Fruit fly (Drosophila melanogaster) whole organism, adult: ENCODE results near the gene dy.

Source experiments
- CG11617 ChIP-seq: fragments of 200-800 bp; sonication (Bioruptor generic); optimal IDR thresholded peaks from 2 replicates; lab custom pipeline; 2017; ENCODE audit warnings: mild to moderate bottlenecking, missing biosample characterization, missing genetic modification reagents, missing genetic modification characterization
- CG12768 ChIP-seq: fragments of 200-800 bp; sonication (Bioruptor generic); optimal IDR thresholded peaks from 2 replicates; lab custom pipeline; 2017; ENCODE audit warnings: missing biosample characterization, missing genetic modification characterization, mild to moderate bottlenecking, moderate library complexity, missing genetic modification reagents
- CG14711 ChIP-seq: fragments of 200-800 bp; sonication (Bioruptor generic); optimal IDR thresholded peaks from 2 replicates; lab custom pipeline; 2018; ENCODE audit warnings: missing biosample characterization, mild to moderate bottlenecking, missing genetic modification characterization, moderate library complexity
- CG1620 ChIP-seq: fragments of 200-800 bp; sonication (Bioruptor generic); optimal IDR thresholded peaks from 2 replicates; lab custom pipeline; 2016; ENCODE audit warnings: missing biosample characterization, missing genetic modification characterization
- CG33017 ChIP-seq: fragments of 200-800 bp; sonication (Bioruptor generic); optimal IDR thresholded peaks from 2 replicates; lab custom pipeline; 2018; ENCODE audit warnings: missing biosample characterization, mild to moderate bottlenecking, missing genetic modification characterization, moderate library complexity
- CG5204 ChIP-seq: fragments of 200-800 bp; sonication (Bioruptor generic); optimal IDR thresholded peaks from 2 replicates; lab custom pipeline; 2016; ENCODE audit warnings: missing biosample characterization, missing genetic modification characterization
- CG7045 ChIP-seq: fragments of 200-800 bp; sonication (Bioruptor generic); optimal IDR thresholded peaks from 2 replicates; lab custom pipeline; 2017; ENCODE audit warnings: missing biosample characterization, mild to moderate bottlenecking, missing genetic modification characterization
- CG7101 ChIP-seq: fragments of 200-800 bp; sonication (Bioruptor generic); optimal IDR thresholded peaks from 2 replicates; lab custom pipeline; 2018; ENCODE audit warnings: missing biosample characterization, mild to moderate bottlenecking, missing genetic modification characterization, moderate library complexity
- Clk ChIP-seq: fragments of 200-800 bp; sonication (Bioruptor generic); optimal IDR thresholded peaks from 2 replicates; lab custom pipeline; 2017; ENCODE audit warnings: missing biosample characterization, missing genetic modification characterization
- Crg-1 ChIP-seq: fragments of 200-800 bp; sonication (Bioruptor generic); optimal IDR thresholded peaks from 2 replicates; lab custom pipeline; 2016; ENCODE audit warnings: missing biosample characterization, missing genetic modification characterization
- Hr96 ChIP-seq: fragments of 200-800 bp; sonication (Bioruptor generic); optimal IDR thresholded peaks from 2 replicates; lab custom pipeline; 2016; ENCODE audit warnings: missing biosample characterization, missing genetic modification characterization
- Mnt ChIP-seq: fragments of 200-800 bp; sonication (Bioruptor generic); optimal IDR thresholded peaks from 2 replicates; lab custom pipeline; 2016; ENCODE audit warnings: missing biosample characterization, mild to moderate bottlenecking, missing genetic modification characterization
- bab1 ChIP-seq: fragments of 200-800 bp; sonication (Bioruptor generic); optimal IDR thresholded peaks from 3 replicates; lab custom pipeline; 2019; ENCODE audit warnings: missing biosample characterization, mild to moderate bottlenecking, missing genetic modification characterization, moderate library complexity
- cic ChIP-seq: fragments of 200-800 bp; sonication (Bioruptor generic); optimal IDR thresholded peaks from 2 replicates; lab custom pipeline; 2017; ENCODE audit warnings: missing biosample characterization, mild to moderate bottlenecking, missing genetic modification characterization, moderate library complexity
- cnc ChIP-seq, 2 experiments: fragments of >200 bp; optimal IDR thresholded peaks; 2 replicates each; lab custom pipeline; 2017
- kay ChIP-seq: fragments of 200-800 bp; sonication (Bioruptor generic); peaks from one replicate; lab custom pipeline; 2016; ENCODE audit warnings: missing biosample characterization, missing genetic modification characterization, borderline replicate concordance
- ovo ChIP-seq: fragments of 200-800 bp; sonication (Bioruptor generic); optimal IDR thresholded peaks from 2 replicates; lab custom pipeline; 2016; ENCODE audit warnings: missing biosample characterization, missing genetic modification characterization
- pad ChIP-seq: fragments of 200-800 bp; sonication (Bioruptor generic); optimal IDR thresholded peaks from 3 replicates; lab custom pipeline; 2017; ENCODE audit warnings: missing biosample characterization, missing genetic modification characterization, mild to moderate bottlenecking, moderate library complexity, missing genetic modification reagents
- tj ChIP-seq: fragments of 200-800 bp; sonication (Bioruptor generic); optimal IDR thresholded peaks from 3 replicates; lab custom pipeline; 2017; ENCODE audit warnings: missing biosample characterization, mild to moderate bottlenecking, missing genetic modification characterization, moderate library complexity
- toe ChIP-seq: fragments of 200-800 bp; sonication (Bioruptor generic); optimal IDR thresholded peaks from 2 replicates; lab custom pipeline; 2016; ENCODE audit warnings: missing biosample characterization, missing genetic modification characterization

Gene dy

DNA sequence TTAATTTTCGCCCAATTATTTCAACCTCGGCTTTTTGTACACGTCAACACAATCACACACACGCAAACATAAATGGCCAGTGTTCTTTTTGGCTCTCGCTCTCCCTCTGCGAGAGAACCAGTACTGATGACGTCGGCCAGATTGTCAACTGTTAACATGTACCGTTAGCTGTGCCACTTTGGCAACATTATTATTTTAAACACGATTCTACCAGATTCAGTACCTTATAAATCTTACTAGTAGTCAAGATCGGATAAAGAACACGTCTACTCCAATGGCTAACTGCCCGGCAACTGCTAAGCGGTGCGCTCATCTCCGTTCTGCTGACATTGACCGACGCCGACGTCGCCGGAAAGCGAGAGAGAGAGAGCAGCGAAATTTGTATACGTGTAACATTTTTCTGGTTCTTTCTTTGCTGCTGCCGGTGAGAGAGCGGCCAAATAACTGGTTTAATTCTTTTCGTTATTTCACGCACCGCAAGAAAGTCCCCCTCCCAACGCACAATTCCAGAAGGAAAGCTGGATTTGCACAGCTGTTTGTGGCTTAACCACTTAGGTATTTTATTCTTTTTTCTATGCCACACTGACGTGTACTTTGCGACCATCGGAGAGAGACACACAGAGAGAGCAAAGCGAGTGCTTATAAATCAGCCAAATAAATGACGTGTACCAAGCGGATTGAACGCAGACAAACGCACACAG, 26.6 kb upstream of the dy start:
- TF ChIP-seq tj (GFP tag; lab: Kevin White, UChicago) (peak; percentile 85), Crg-1 (GFP tag; lab: Kevin White, UChicago) (no peak), CG12768 (peak; percentile 38), kay (peak; percentile 62), cic (GFP tag; lab: Kevin White, UChicago) (peak; percentile 13), CG7045 (GFP tag; lab: Kevin White, UChicago) (no peak), pad (peak; percentile 11), CG7101 (tag; lab: Kevin White, UChicago) (no peak), ovo (GFP tag; lab: Kevin White, UChicago) (peak; percentile 61)

DNA sequence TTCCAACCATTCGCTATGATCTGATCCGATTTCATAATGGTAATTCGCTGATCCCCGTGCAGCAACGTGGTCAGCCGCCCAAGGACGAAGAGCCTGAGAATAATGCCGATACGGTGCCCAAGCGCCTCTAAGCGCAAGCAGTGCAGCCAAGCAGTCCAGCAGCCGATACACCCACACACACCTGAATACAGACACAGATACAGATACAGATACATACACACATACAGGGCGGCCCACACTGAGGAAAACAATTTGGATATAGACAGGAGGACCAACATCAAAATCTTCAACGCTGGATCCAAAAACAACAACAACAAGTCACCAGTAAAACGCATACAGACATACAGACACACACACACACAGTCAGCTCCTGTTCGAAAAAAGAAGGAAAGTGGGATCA, 21.3 kb upstream of the dy start:
- TF ChIP-seq bab1 (GFP tag; lab: Kevin White, UChicago) (no peak), Crg-1 (GFP tag; lab: Kevin White, UChicago) (no peak), CG11617 (no peak)

DNA sequence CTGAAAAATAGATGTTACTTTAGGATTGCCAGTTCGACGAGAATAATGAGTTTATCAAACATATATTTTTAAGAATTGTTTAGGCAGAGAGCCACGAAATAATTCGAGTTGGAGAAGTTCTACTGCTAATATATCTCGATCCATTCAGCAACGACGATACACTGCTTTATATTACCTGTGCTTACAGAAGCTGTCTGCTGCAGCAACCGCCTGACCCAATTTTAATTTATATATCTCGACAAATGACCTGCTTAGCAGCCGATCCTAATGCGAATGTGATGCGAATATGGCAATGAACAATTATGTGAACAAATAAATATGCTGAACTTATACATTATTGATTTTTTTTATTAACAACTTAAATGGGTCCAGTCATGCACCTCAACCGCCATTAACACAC, 19.9 kb upstream of the dy start:
- TF ChIP-seq ovo (GFP tag; lab: Kevin White, UChicago) (no peak), CG7045 (GFP tag; lab: Kevin White, UChicago) (no peak), cnc (optimal IDR thresholded peaks at IDR 0.05; lab: Kevin White, UChicago) (no peak), CG5204 (GFP tag; lab: Kevin White, UChicago) (no peak), kay (peak; percentile 60)

DNA sequence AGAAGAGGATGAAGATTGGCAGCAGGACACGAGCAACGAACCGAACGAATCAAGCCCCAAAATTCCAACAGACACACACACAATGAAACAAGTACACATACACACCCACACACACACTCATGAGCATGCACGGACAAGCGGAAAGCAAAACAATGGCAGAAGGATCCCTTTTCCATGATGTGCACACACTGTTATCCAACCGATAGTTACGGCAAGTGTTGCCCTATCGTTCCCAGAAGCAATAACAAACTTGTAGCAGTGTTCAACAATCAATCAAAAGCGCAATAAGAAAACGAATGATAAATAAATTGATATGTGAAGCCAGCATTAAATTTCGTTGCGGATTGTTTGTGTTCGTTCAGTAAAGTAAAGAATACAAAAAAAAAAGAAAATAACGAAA, 18.3 kb upstream of the dy start:
- TF ChIP-seq Hr96 (GFP tag; lab: Kevin White, UChicago), result no peak
- no peak for TF ChIP-seq cnc (optimal IDR thresholded peaks at IDR 0.05; lab: Kevin White, UChicago)
- no peak for TF ChIP-seq CG11617
- TF ChIP-seq tj (GFP tag; lab: Kevin White, UChicago), result no peak
- TF ChIP-seq CG5204 (GFP tag; lab: Kevin White, UChicago), result no peak
- no peak for TF ChIP-seq ovo (GFP tag; lab: Kevin White, UChicago)
- TF ChIP-seq CG14711 (tag; lab: Kevin White, UChicago), result no peak
- TF ChIP-seq toe, result no peak
- no peak for TF ChIP-seq CG7101 (tag; lab: Kevin White, UChicago)
- TF ChIP-seq cic (GFP tag; lab: Kevin White, UChicago), result no peak
- no peak for TF ChIP-seq CG7045 (GFP tag; lab: Kevin White, UChicago)

DNA sequence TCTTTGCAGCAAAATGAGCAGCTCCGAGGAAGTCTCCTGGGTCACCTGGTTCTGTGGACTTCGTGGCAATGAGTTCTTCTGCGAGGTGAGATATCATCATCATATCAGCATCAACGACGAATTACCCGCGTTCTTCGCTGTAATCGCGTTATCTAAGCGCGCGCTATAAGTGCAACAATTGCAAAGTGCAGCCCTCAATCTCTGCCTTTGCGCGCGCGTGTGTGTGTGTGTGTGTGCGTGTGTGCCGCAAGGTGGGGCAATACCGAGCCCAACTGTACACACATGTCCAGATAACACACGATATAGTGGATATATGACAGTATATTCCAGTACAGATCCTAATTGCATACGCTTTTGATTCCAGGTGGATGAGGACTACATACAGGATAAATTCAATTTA, 14.8 kb upstream of the dy start:
- TF ChIP-seq kay, result no peak
- TF ChIP-seq cnc (optimal IDR thresholded peaks at IDR 0.05; lab: Kevin White, UChicago), result no peak
- TF ChIP-seq Crg-1 (GFP tag; lab: Kevin White, UChicago), result no peak
- TF ChIP-seq CG5204 (GFP tag; lab: Kevin White, UChicago), result no peak
- TF ChIP-seq CG33017 (tag; lab: Kevin White, UChicago), result no peak
- no peak for TF ChIP-seq pad
- TF ChIP-seq Mnt (GFP tag; lab: Kevin White, UChicago), result no peak
- TF ChIP-seq CG14711 (tag; lab: Kevin White, UChicago), result no peak
- no peak for TF ChIP-seq ovo (GFP tag; lab: Kevin White, UChicago)
- TF ChIP-seq CG11617, result no peak
- no peak for TF ChIP-seq CG7045 (GFP tag; lab: Kevin White, UChicago)
- no peak for TF ChIP-seq CG1620
- no peak for TF ChIP-seq cic (GFP tag; lab: Kevin White, UChicago)
- no peak for TF ChIP-seq CG12768
- TF ChIP-seq Clk (GFP tag; lab: Kevin White, UChicago), result no peak

DNA sequence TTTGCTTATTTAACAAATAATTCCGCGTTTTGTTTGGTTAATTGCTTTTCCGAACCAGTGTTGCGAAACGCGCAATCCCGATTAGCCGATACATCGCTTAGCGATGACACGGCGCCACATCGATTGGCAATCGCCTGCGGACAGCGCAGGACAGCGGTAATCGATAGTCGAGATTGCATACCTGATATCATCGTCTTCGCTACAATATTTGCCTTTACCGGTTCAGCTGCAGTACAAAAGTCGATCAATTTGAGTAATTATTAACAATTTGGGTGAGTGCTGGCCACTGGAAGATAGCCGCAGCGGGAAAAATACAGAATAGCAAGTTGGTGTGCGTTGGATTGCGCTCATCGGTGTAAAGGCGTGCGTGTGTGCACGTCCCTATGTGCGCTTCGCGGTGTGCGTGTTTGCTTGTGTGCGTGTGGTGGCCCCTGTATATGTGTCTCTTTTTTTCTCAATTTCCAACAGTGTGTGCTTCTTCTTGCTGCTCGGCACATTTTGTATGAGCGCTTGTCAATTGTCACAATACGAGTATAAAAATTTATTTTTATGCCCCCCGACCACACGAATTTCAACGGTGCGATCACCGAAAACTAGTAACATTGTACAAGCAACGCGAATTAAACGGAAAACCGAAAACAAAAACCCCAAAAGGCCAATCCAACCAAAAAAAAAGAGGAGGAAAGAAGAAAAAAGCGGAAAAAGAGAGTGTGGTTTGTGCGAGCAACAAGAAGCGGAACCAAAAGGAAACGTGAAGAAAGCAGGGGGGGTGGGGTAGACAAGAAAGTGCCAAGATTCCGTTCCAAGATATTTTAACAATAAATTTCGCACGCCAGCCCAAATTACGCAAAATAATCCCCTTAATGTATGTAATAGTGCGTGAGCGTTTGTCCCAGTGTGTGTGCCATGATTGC, 14.1 kb upstream of the dy start, which contains the start of gene CkIIbeta:
CkIIbeta (plus strand) TSS at position 119 of the 914 bp plus-strand sequence.
- TF ChIP-seq Hr96 (GFP tag; lab: Kevin White, UChicago), result no peak
- no peak for TF ChIP-seq CG12768
- TF ChIP-seq ovo (GFP tag; lab: Kevin White, UChicago), result peak; percentile 74
- no peak for TF ChIP-seq CG7045 (GFP tag; lab: Kevin White, UChicago)
- peak; percentile 45 for TF ChIP-seq Mnt (GFP tag; lab: Kevin White, UChicago)
- peak; percentile 75 for TF ChIP-seq Crg-1 (GFP tag; lab: Kevin White, UChicago)
- TF ChIP-seq CG11617, result peak; percentile 21
- peak; percentile 75 for TF ChIP-seq CG1620
- TF ChIP-seq bab1 (GFP tag; lab: Kevin White, UChicago), result peak; percentile 13
- peak; percentile 57 for TF ChIP-seq pad
- TF ChIP-seq CG5204 (GFP tag; lab: Kevin White, UChicago), result no peak
- peak; percentile 16 for TF ChIP-seq CG14711 (tag; lab: Kevin White, UChicago)
- TF ChIP-seq CG7101 (tag; lab: Kevin White, UChicago), result peak; percentile 53
